Fruit fly (Drosophila melanogaster): ENCODE measurements around the gene CG5096.
A peak's percentile ranks its signal among the peaks of the same experiment; 100 is the strongest.

DNA sequence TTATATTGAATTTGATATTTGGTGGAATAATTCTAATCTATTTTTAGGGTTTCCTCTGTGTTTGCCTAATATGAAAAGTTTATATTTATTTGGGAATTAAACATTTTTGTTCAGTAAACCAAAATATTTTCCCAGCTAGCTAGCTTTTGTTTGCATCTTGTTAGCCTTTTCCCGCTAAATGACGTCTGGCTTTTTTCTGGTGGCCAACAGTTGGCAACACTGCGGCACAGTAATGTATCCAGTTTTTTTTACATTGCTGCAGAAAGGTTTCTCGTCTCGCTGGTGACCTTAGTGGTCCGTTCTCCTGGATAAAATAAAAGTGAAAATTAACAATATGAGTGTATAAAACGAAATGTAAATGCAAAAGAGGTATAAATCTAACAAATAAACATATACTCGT is 17.8 kb upstream of the CG5096 start, which contains the start of gene lft:
- no peak for TF ChIP-seq rgr (GFP tag; optimal IDR thresholded peaks at IDR 0.05)
- peak; percentile 60 for TF ChIP-seq woc (GFP tag; optimal IDR thresholded peaks at IDR 0.05)
